Worm (Caenorhabditis elegans) whole organism, L4/young adult: ENCODE measurements around the gene F54D5.15.

Experiments
- dao-5 ChIP-seq: sonication (generic microtip); optimal IDR thresholded peaks from 2 replicates; lab custom pipeline; 2016; ENCODE audit warnings: missing genotype, missing genetic modification characterization, moderate library complexity, missing compliant biosample characterization
- him-1 ChIP-seq: sonication (generic microtip); optimal IDR thresholded peaks from 2 replicates; lab custom pipeline; 2016; ENCODE audit warnings: missing genotype, missing genetic modification reagents, missing genetic modification characterization, missing compliant biosample characterization

DNA sequence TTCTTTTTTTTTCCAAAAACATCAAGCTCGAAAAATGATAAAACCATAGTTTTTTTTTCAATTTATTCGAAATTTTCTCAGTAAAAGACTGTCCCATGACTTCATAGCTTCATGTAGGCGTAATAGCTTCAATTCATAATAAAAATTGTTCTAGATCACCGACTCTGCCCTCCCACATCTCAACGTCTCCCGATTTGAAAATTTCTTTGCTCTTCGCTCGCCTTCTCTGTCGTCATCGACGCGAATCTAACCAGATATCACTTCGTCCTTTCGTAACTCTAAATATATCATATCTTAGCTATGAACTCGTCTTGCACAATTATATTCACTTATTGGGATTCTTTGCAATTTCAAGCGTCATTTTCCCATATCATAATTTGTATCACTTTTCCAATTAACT is 49.3 kb downstream of the F54D5.15 start, which contains the start of gene srh-44:
- no peak for TF ChIP-seq dao-5
- no peak for TF ChIP-seq him-1 (tag; lab: Kevin White, UChicago)
